Fruit fly (Drosophila melanogaster) whole organism, pupa: Measurements from ENCODE around the gene Cpr5C.
A peak's percentile ranks its signal among the peaks of the same experiment; 100 is the strongest.

Experiments used
- CG10348 ChIP-seq: fragments of 200-800 bp; sonication (Bioruptor generic); IDR thresholded peaks from 2 replicates; pipeline ENCODE4 v1.3.6; 2022; ENCODE audit warnings: missing biosample characterization, missing genetic modification characterization
- CG12605 ChIP-seq: fragments of 200-800 bp; sonication (Bioruptor generic); IDR thresholded peaks from 2 replicates; pipeline ENCODE4 v1.3.6; 2022; ENCODE audit warnings: missing biosample characterization, missing genetic modification characterization
- CG13204 ChIP-seq: fragments of 200-800 bp; sonication (Bioruptor generic); optimal IDR thresholded peaks from 2 replicates; lab custom pipeline; 2018; ENCODE audit warnings: missing biosample characterization, mild to moderate bottlenecking, missing genetic modification characterization, moderate library complexity
- CG14655 ChIP-seq: fragments of 200-800 bp; sonication (Bioruptor generic); optimal IDR thresholded peaks from 3 replicates; lab custom pipeline; 2017; ENCODE audit warnings: mild to moderate bottlenecking, missing biosample characterization, missing genetic modification reagents, missing genetic modification characterization
- CG15710 ChIP-seq: fragments of 200-800 bp; sonication (Bioruptor generic); optimal IDR thresholded peaks from 2 replicates; lab custom pipeline; 2018; ENCODE audit warnings: missing biosample characterization, mild to moderate bottlenecking, missing genetic modification characterization, moderate library complexity
- CG17806 ChIP-seq: fragments of 200-800 bp; sonication (Bioruptor generic); optimal IDR thresholded peaks from 2 replicates; lab custom pipeline; 2018; ENCODE audit warnings: missing biosample characterization, mild to moderate bottlenecking, missing genetic modification characterization, moderate library complexity
- CG32121 ChIP-seq: fragments of 200-800 bp; sonication (Bioruptor generic); IDR thresholded peaks from 2 replicates; pipeline ENCODE4 v1.3.6; 2022; ENCODE audit warnings: missing biosample characterization, missing genetic modification characterization
- CG34367 ChIP-seq: fragments of 200-800 bp; sonication (Bioruptor generic); optimal IDR thresholded peaks from 2 replicates; lab custom pipeline; 2018; ENCODE audit warnings: missing biosample characterization, mild to moderate bottlenecking, missing genetic modification characterization
- CG4496 ChIP-seq: fragments of 200-800 bp; sonication (Bioruptor generic); IDR thresholded peaks from 3 replicates; pipeline ENCODE4 v1.3.6; 2022; ENCODE audit warnings: missing biosample characterization, missing genetic modification characterization
- CG8159 ChIP-seq: fragments of 200-800 bp; sonication (Bioruptor generic); optimal IDR thresholded peaks from 3 replicates; lab custom pipeline; 2018; ENCODE audit warnings: missing biosample characterization, mild to moderate bottlenecking, missing genetic modification characterization, moderate library complexity
- CG8301 ChIP-seq: fragments of 200-800 bp; sonication (Bioruptor generic); optimal IDR thresholded peaks from 2 replicates; lab custom pipeline; 2018; ENCODE audit warnings: missing biosample characterization, mild to moderate bottlenecking, missing genetic modification characterization
- CG9948 ChIP-seq: fragments of 200-800 bp; sonication (Bioruptor generic); optimal IDR thresholded peaks from 2 replicates; lab custom pipeline; 2018; ENCODE audit warnings: missing biosample characterization, mild to moderate bottlenecking, missing genetic modification characterization, moderate library complexity
- D1 ChIP-seq: fragments of 200-800 bp; sonication (Bioruptor generic); optimal IDR thresholded peaks from 2 replicates; lab custom pipeline; 2018; ENCODE audit warnings: missing biosample characterization, mild to moderate bottlenecking, missing genetic modification characterization, moderate library complexity
- EcR ChIP-seq: fragments of 200-800 bp; sonication (Bioruptor generic); optimal IDR thresholded peaks from 3 replicates; lab custom pipeline; 2019; ENCODE audit warnings: missing biosample characterization, missing genetic modification characterization, mild to moderate bottlenecking, moderate library complexity, missing genetic modification reagents
- Ets98B ChIP-seq: fragments of 200-800 bp; sonication (Bioruptor generic); IDR thresholded peaks from 2 replicates; pipeline ENCODE4 v1.3.6; 2022; ENCODE audit warnings: missing biosample characterization, missing genetic modification characterization
- Pif1A ChIP-seq: fragments of 200-800 bp; sonication (Bioruptor generic); optimal IDR thresholded peaks from 3 replicates; lab custom pipeline; 2016; ENCODE audit warnings: missing biosample characterization, missing genetic modification characterization
- Pif1B ChIP-seq: fragments of 200-800 bp; sonication (Bioruptor generic); optimal IDR thresholded peaks from 3 replicates; lab custom pipeline; 2016; ENCODE audit warnings: missing biosample characterization, missing genetic modification characterization
- Snoo ChIP-seq: fragments of 200-800 bp; sonication (Bioruptor generic); optimal IDR thresholded peaks from 3 replicates; lab custom pipeline; 2017; ENCODE audit warnings: missing biosample characterization, mild to moderate bottlenecking, missing genetic modification characterization, inconsistent platforms
- fd96Ca ChIP-seq: fragments of 200-800 bp; sonication (Bioruptor generic); IDR thresholded peaks from 3 replicates; pipeline ENCODE4 v1.3.6; 2022; ENCODE audit warnings: missing biosample characterization, missing genetic modification characterization
- gl ChIP-seq: fragments of 200-800 bp; sonication (Bioruptor generic); optimal IDR thresholded peaks from 2 replicates; lab custom pipeline; 2018; ENCODE audit warnings: missing biosample characterization, mild to moderate bottlenecking, missing genetic modification characterization
- rn ChIP-seq: fragments of 200-800 bp; sonication (Bioruptor generic); IDR thresholded peaks from 2 replicates; pipeline ENCODE4 v1.3.6; 2022; ENCODE audit warnings: missing biosample characterization, missing genetic modification characterization

Cpr5C gene

DNA sequence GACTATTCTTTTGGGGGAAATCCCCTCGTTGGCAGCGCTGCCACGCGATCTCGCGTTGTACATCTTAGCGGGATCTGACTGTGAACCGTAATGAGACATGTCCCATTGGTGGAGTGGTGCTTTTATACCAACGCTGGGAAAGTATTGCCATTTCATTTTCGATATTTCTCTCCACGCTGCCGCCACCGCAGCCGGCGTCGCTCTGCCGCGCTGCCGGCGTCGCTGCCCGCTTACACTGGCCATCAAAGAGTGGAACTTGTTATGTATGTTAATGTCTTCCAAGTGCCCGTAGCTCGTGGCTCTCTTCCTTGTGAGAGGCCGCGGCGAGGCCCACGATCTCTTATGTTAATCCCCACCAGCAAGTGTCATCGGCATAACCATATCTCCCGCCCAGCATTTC is 23.0 kb upstream of the Cpr5C start, which contains the start of gene CG3108:
Gene CG3108, minus strand, starts transcription at position 101 of the 400 bp plus-strand sequence.
- TF ChIP-seq Ets98B (GFP tag; lab: Robert Waterston, UW) (no peak), fd96Ca (no peak), CG34367 (tag; lab: Kevin White, UChicago) (no peak), gl (tag; lab: Kevin White, UChicago) (no peak), CG13204 (no peak), CG10348 (GFP tag; lab: Robert Waterston, UW) (no peak), CG8301 (tag; lab: Kevin White, UChicago) (no peak), CG15710 (tag; lab: Kevin White, UChicago) (no peak), CG17806 (tag; lab: Kevin White, UChicago) (no peak), Snoo (tag; lab: Kevin White, UChicago) (no peak), CG32121 (GFP tag; lab: Robert Waterston, UW) (no peak), Pif1A (no peak), rn (GFP tag; lab: Robert Waterston, UW) (no peak), Pif1B (GFP tag; lab: Kevin White, UChicago) (no peak), EcR (GFP tag; lab: Kevin White, UChicago) (no peak), D1 (tag; lab: Kevin White, UChicago) (no peak), CG4496 (no peak), CG14655 (GFP tag; lab: Kevin White, UChicago) (no peak), CG12605 (GFP tag; lab: Robert Waterston, UW) (no peak)

DNA sequence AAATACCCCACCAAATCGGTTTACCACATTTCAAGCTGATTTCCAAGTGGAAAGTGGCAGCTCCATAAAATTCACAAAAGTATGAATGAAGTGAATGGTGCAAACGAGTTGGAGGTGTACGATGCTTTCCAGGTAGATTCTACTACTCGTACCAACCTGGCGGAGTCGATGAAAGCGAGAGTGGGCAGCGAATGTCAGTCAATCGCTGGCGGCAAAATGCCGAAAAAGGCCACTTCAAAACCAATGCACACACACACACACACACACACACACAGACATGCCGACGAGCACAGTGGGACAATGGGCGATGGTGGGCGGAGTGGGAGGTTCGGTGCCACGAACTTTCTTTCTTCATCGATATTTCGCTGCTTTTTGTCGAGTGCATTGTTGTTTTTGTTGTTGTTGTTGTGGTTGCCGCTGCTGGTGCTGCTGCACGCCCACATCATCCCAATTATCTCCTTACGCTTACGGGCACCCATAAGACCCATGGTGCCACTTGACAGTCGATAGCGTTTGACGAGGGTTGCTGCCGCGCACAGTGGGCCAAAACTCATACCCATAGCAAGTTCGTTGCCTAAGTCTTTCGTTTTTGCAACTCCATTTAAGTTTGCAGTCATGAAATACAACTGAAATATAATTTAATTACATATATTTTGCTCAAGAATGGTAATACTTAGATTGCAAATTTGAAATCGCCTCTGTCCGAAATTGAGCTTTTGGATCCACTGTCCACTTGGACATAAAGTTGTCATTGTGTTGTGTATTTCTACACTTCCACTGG is 21.0 kb upstream of the Cpr5C start:
- peak; percentile 41 for TF ChIP-seq CG15710 (tag; lab: Kevin White, UChicago)
- peak; percentile 66 for TF ChIP-seq Pif1B (GFP tag; lab: Kevin White, UChicago)
- no peak for TF ChIP-seq CG12605 (GFP tag; lab: Robert Waterston, UW)
- TF ChIP-seq EcR (GFP tag; lab: Kevin White, UChicago) = no peak
- peak; percentile 56 for TF ChIP-seq Pif1A
- TF ChIP-seq CG10348 (GFP tag; lab: Robert Waterston, UW) = no peak
- TF ChIP-seq CG4496 = peak; percentile 65; the same call in 2 of the 3 replicates
- TF ChIP-seq Ets98B (GFP tag; lab: Robert Waterston, UW) = peak; percentile 71
- no peak for TF ChIP-seq rn (GFP tag; lab: Robert Waterston, UW)
- no peak for TF ChIP-seq D1 (tag; lab: Kevin White, UChicago)
- peak; percentile 49 for TF ChIP-seq CG8159 (tag; lab: Kevin White, UChicago)
- TF ChIP-seq CG8301 (tag; lab: Kevin White, UChicago) = peak; percentile 43
- peak; percentile 52 for TF ChIP-seq CG14655 (GFP tag; lab: Kevin White, UChicago)
- TF ChIP-seq CG17806 (tag; lab: Kevin White, UChicago) = no peak
- TF ChIP-seq CG13204 = peak; percentile 6
- peak; percentile 40 for TF ChIP-seq CG34367 (tag; lab: Kevin White, UChicago)
- no peak for TF ChIP-seq gl (tag; lab: Kevin White, UChicago)
- TF ChIP-seq Snoo (tag; lab: Kevin White, UChicago) = peak; percentile 70
- peak; percentile 50 for TF ChIP-seq CG9948 (tag; lab: Kevin White, UChicago)
- peak; percentile 78 for TF ChIP-seq fd96Ca
- TF ChIP-seq CG32121 (GFP tag; lab: Robert Waterston, UW) = peak; percentile 58

- TF ChIP-seq CG4496 (peak; percentile 84), CG12605 (GFP tag; lab: Robert Waterston, UW) (peak; percentile 82), CG9948 (tag; lab: Kevin White, UChicago) (peak; percentile 47), Pif1B (GFP tag; lab: Kevin White, UChicago) (peak; percentile 68), CG14655 (GFP tag; lab: Kevin White, UChicago) (peak; percentile 11), CG32121 (GFP tag; lab: Robert Waterston, UW) (peak; percentile 87), Ets98B (GFP tag; lab: Robert Waterston, UW) (peak; percentile 84), Snoo (tag; lab: Kevin White, UChicago) (no peak), CG8301 (tag; lab: Kevin White, UChicago) (no peak), CG8159 (tag; lab: Kevin White, UChicago) (no peak), CG17806 (tag; lab: Kevin White, UChicago) (no peak), EcR (GFP tag; lab: Kevin White, UChicago) (no peak), D1 (tag; lab: Kevin White, UChicago) (no peak), gl (tag; lab: Kevin White, UChicago) (no peak), fd96Ca (peak; percentile 77), CG13204 (no peak), rn (GFP tag; lab: Robert Waterston, UW) (0 out of 2 replicates have a peak, but pooled peaks have one; percentile 45), CG15710 (tag; lab: Kevin White, UChicago) (peak; percentile 48), CG34367 (tag; lab: Kevin White, UChicago) (no peak), Pif1A (peak; percentile 83), CG10348 (GFP tag; lab: Robert Waterston, UW) (0 out of 2 replicates have a peak, but pooled peaks have one; percentile 10)
Measured at dm6 chrX:5786559-5786958, 17.9 kb upstream of the Cpr5C start.

DNA sequence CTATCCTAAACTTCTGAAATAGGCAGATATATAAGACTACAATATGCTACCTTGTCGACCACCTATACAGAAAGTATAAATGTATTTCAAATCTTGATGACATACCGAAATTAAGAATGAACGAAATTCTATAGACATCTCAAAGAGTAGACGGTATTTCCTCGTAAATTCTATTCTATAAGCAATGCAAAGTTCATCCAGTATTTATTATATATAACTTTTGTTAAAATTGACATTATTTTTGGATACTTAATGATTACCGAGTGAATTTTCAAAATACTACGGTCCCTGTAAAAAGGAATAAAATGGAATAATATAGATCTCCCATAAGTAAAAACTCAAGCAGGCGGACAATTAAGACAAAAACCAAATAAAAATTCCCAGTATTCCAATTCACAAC is 15.3 kb upstream of the Cpr5C start, which contains the start of gene CG15767:
Gene CG15767, plus strand, starts transcription at position 301 of the 400 bp plus-strand sequence.
- TF ChIP-seq rn (GFP tag; lab: Robert Waterston, UW) = no peak
- no peak for TF ChIP-seq CG34367 (tag; lab: Kevin White, UChicago)
- TF ChIP-seq D1 (tag; lab: Kevin White, UChicago) = no peak
- no peak for TF ChIP-seq CG4496
- no peak for TF ChIP-seq CG14655 (GFP tag; lab: Kevin White, UChicago)
- no peak for TF ChIP-seq EcR (GFP tag; lab: Kevin White, UChicago)
- no peak for TF ChIP-seq CG17806 (tag; lab: Kevin White, UChicago)
- TF ChIP-seq CG10348 (GFP tag; lab: Robert Waterston, UW) = no peak
- TF ChIP-seq Pif1B (GFP tag; lab: Kevin White, UChicago) = no peak
- no peak for TF ChIP-seq Snoo (tag; lab: Kevin White, UChicago)
- TF ChIP-seq CG9948 (tag; lab: Kevin White, UChicago) = no peak
- TF ChIP-seq CG12605 (GFP tag; lab: Robert Waterston, UW) = no peak
- TF ChIP-seq Ets98B (GFP tag; lab: Robert Waterston, UW) = no peak
- no peak for TF ChIP-seq CG15710 (tag; lab: Kevin White, UChicago)
- TF ChIP-seq gl (tag; lab: Kevin White, UChicago) = no peak
- TF ChIP-seq CG32121 (GFP tag; lab: Robert Waterston, UW) = no peak
- no peak for TF ChIP-seq Pif1A
- no peak for TF ChIP-seq CG13204
- no peak for TF ChIP-seq CG8301 (tag; lab: Kevin White, UChicago)
